Fruit fly (Drosophila melanogaster): ENCODE data around the gene CG7800.
A peak's percentile ranks its signal among the peaks of the same experiment; 100 is the strongest.

Gene CG7800

DNA sequence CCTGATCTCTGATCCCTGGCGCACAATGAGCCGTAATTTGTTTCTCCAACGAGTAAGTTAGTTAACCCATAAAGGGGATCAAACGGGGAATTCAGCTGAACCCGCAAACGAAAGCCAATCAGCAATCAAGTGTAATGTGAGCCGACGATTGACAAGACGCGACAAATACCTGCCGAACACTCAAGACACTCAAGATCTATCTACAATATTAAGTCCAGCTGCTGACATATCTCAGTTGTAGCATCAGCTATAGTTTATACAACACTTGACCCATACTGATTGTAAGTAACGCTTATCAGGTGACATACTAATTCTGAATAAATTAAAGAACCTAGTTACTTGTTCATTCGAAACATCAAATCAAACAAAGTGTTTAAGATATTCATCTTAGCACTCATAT is 9.6 kb downstream of the CG7800 start:
- no peak for TF ChIP-seq CG8478 (optimal IDR thresholded peaks at IDR 0.05)
- no peak for TF ChIP-seq CTCF (optimal IDR thresholded peaks at IDR 0.05)

DNA sequence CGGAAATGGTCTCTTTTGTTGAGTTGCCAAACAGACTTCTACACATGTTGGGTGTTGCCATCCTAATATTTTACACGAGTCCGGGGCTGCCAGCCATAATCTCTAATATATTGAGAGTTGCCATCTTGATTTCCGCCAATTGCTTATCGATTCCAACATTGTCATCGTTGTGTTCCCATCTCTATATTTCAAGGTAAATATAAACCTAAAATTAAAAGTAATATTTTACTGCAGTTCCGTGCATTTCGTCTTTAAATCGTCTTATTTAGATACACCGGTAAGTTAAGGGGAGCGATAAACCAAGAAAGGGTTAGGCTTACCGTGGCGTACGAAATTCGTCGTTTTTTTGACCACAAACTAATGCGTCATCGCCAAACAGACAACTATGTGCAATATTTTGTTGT is 15.6 kb downstream of the CG7800 start, which contains the start of gene PolI:
Gene PolI (plus strand): TSS at position 138 of the 404 bp plus-strand sequence.
- TF ChIP-seq CG8478 (optimal IDR thresholded peaks at IDR 0.05) (no peak), CTCF (optimal IDR thresholded peaks at IDR 0.05) (peak; percentile 51 to 70)

DNA sequence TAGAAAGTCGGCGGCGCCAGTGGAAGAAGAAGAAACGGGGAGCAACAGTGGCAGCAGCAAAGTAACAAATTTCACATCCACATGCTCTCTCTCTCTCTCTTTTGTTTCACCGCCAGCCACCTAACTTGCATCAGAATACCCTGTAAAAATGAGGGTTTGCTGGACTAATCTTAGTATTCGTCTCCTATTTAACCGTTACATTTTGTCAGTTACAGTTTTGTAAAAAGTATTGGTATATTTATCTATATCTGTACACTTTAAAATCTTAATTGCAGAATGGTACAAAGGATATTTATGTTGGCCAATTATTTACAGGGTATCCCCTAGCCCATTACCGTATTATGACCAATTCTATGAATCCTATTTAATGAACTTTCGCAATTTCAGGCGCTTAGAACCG is 16.1 kb downstream of the CG7800 start:
- TF ChIP-seq CG8478 (optimal IDR thresholded peaks at IDR 0.05) = no peak
- no peak for TF ChIP-seq CTCF (optimal IDR thresholded peaks at IDR 0.05)

DNA sequence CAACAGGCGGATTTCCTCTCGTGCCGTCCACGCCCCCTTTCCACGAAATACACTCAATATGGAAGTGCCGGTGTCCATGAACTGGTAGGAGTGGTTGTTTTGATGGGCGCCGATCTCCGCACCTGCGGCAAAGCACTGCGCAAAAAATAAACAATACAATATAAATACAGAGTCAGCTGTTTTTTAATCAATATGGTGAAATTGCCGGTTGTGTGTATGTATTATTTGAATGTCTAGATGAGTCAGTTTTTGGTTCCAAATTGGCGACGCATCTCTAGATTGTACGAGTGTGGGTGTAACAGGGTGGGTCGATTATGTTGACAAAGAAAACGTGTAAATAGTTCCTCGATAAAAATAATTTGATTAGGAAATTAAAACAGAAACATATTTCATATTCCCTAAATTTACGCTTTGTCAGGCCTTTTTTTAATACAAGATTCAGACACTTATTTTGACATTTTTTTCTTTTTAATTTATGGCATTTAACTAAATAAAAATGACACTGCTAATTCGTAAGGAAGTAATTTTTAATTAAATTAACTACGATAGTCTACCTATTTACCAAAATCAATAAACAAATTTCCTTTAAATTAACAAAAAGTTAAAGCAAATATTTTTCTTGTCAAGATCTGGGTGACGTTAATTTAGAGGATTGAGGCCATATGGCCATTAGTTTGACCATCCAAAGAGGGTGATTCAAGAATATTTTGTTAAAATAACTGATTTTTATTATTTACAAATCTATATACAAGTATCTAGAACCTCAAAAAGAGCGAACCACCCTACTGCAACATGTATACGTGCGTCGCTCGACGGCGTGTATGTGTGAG is 21.9 kb downstream of the CG7800 start:
- TF ChIP-seq CTCF (optimal IDR thresholded peaks at IDR 0.05) = no peak
- no peak for TF ChIP-seq CG8478 (optimal IDR thresholded peaks at IDR 0.05)

DNA sequence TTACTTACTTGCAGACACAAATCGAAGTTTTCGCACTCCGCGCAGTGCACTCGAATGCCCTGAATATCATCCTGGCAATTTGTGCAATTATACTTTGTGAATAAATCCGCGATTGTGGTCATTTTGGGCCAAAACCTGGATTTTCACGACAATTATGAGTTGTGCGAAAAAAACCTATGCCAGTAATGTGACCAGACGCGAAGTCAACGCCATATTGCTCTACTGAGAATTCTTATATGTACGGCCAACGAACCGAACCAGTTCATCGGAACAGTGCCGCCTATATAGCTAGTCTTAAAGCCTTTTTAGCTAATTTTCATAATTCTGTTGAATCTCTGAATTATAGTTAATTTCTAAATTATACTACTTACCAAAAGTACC is 22.5 kb downstream of the CG7800 start, which contains the start of gene Ada2b:
Gene Ada2b (minus strand): TSS at position 214 of the 381 bp plus-strand sequence.
- TF ChIP-seq CG8478 (optimal IDR thresholded peaks at IDR 0.05) (no peak), CTCF (optimal IDR thresholded peaks at IDR 0.05) (peak in 1 of 2 experiments; percentile 27)

DNA sequence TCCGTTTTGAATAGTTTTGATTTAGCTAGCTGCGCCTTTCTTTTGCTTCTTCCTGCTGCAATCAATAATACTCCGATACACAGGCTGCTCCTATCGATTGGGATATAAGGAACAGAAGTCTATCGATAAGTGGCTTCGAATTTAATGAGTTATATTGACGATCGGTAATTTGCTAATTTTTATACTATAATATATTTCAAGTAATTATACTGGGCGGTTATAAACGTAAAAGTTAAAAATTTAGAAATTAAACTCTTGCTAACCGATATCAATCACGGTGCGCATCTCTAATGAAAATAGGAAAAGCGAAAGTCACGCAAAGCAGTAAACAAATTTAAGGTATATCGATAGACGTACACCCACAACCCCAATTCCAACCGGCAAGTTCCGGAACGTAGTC is 26.0 kb downstream of the CG7800 start, which contains the start of the genes CG9636, CG18749 and CG33722:
Gene CG9636 (minus strand): TSS at position 73 of the 400 bp plus-strand sequence.
Gene CG18749 (plus strand): TSS at position 336 of the 400 bp plus-strand sequence.
Gene CG33722 (plus strand): TSS at position 336 of the 400 bp plus-strand sequence.
- TF ChIP-seq CTCF (optimal IDR thresholded peaks at IDR 0.05) = no peak

DNA sequence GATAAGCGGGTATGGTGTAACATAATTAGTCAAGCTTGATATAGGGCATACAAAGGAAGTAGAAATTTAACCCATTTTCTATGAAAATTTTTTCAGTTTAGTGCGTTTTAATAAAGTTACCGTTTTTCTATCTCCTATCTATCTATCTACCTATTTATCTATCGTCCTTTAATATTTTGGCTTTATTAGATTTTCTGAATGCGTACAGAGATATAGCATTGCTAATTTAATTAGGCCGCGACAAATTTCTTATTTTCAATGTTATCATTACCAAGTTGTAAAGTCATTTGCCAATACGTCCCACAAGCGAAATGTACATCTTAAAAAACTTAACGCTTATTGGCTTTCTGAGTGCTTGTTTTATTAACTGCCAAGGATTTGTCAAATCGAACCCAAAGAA is 30.4 kb downstream of the CG7800 start, which contains the start of gene CG15864:
Gene CG15864 (plus strand): TSS at position 301 of the 400 bp plus-strand sequence.
- TF ChIP-seq CTCF (optimal IDR thresholded peaks at IDR 0.05) (no peak), CG8478 (optimal IDR thresholded peaks at IDR 0.05) (no peak)

DNA sequence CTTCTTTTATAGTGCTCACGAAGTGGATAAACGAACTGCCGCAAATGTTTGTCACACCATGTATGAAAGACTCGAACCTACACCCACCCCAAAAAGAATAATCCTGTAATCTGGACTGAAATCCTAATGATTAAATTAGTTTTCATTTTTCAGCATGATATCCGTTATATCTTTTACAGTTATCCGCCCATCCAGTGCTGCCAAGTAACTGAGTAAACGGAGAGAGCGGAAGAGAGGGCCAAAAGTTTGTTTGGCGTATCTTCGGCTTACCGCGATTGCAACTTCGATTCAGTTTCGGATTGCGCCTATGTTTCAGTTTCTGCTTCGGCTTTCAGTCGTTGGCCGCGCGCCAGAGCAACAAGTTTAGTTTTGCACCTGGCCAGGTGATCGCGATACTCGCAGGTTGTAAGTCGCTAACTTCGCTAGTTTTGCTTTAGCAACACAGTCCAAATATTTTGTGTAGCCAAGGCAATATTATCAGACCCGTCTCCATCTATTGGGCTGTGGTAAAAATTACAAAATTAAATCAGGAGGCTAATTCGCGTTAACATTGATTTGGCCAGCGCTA is 32.5 kb downstream of the CG7800 start, which contains the start of gene mtg:
Gene mtg (plus strand): TSS at position 332 of the 568 bp plus-strand sequence.
- TF ChIP-seq CTCF (optimal IDR thresholded peaks at IDR 0.05) (no peak), CG8478 (optimal IDR thresholded peaks at IDR 0.05) (no peak)

DNA sequence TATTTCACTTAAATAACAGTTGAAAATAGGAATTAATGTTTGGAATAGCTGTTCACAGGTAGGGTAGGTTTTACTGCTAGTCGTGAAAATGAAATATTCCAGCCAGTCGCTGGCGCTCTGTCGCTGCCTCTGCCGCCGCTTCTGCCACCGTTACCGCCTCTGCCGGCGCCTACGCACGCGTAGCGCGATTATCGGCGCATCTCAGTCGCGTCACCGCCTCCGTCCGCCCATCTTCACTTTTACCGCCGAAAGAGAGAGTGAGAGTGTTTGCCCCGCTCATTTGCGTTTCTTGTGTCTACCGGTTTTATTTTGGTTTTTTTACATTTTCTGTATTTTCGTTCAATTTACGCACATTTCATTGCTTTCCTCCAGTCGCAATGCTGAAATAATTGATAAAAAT is 33.8 kb downstream of the CG7800 start:
- TF ChIP-seq CTCF (optimal IDR thresholded peaks at IDR 0.05) (no peak), CG8478 (optimal IDR thresholded peaks at IDR 0.05) (no peak)

DNA sequence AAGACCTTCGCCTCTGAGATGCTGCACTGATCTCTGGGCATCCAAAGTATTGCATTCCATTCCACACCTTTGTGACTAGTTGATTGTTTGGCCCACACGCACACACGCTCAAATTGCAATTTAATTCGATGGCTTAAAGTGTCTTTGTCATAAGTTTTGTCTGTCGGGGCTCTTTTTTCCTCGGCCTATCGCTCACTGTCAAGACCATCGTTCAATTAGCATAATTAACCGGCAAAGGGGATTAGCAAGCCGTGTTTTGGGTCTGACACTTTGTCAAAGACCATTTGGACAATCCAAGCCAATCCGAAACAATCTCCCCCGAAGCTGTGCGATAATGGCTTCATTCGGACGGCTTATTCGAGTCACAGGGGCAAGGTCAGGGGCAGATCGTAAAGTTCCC is 36.6 kb downstream of the CG7800 start:
- TF ChIP-seq CTCF (optimal IDR thresholded peaks at IDR 0.05) (no peak), CG8478 (optimal IDR thresholded peaks at IDR 0.05) (no peak)

DNA sequence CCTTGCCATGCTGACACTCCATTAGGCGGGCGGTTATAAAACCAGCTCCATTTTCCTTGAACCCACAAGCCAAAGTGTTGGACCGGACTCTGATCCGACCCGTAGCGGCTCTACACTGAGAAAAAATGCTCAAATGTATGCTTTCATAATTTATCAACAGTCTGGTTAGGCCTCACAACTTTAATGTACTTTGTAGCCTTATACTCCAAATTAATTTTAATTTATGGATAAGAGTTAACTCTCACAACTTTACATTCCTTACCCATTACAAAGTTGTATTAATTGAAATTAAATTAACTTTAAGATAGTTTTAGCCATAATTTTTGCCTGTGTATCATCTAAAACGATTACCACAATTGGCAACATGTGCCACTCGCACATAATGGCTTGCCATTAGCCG is 38.3 kb downstream of the CG7800 start:
- TF ChIP-seq CG8478 (optimal IDR thresholded peaks at IDR 0.05) = no peak
- TF ChIP-seq CTCF (optimal IDR thresholded peaks at IDR 0.05) = no peak

DNA sequence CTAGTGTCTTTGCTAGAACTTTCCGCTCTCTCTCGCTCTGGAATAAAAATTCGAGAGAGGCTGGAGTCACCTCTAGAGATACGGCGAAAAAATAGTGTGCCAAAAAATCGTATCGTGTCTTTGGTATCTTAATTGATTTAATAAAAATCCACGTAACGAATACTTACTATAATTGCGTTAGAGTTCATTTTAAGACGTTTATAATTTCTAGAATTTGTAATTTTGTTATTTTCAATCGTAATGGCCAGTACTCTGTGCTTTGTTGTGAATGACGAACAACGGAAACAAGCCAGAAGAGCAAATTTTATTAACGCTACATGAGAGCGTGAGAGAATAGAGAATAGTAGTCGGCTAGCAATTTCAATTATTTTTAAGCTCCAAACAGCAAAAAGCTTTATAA is 43.9 kb downstream of the CG7800 start:
- TF ChIP-seq CTCF (optimal IDR thresholded peaks at IDR 0.05) (no peak), CG8478 (optimal IDR thresholded peaks at IDR 0.05) (no peak)

DNA sequence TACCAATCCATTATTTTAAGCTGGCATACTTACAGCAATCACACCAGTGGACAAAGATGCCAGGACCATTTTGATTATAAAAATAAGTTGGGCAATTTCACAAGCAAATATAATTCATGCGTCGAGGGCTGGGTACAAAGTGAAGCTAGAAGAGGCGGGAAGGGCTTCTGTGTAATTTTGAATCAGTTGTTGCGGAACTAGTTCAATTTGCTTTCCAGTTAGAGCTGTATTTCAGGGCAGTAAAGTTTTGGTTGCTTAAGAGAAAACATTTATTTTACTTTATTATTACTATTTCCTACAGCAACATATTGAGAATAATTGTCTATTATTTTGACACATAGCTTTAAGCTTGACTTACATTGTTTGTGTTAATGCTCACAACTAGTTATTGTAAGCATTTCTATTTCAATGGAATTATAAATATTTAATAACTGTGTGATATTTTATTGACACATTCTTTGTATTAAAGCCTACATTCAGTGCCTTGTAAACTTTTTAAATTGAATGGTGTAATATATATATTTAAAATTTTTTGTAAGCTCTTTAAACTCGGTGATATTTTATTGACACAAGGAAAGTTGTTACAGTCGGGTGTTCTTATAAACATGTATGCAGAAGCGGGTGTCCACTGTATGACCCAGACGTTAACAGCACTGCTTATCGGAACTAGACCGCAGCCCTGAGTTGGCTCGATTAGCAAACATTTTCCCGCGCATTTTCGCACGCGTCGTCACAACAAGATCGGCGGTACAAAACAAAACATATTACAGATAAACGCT is 46.7 kb downstream of the CG7800 start, which contains the start of the genes RPA1 and Mcm2:
Gene RPA1 (minus strand): TSS at position 150 of the 779 bp plus-strand sequence.
Gene Mcm2 (plus strand): TSS at position 669 of the 779 bp plus-strand sequence.
- peak in 1 of 2 experiments; percentile 22 for TF ChIP-seq CTCF (optimal IDR thresholded peaks at IDR 0.05)
- no peak for TF ChIP-seq CG8478 (optimal IDR thresholded peaks at IDR 0.05)

Measured in S2 (cell line).